Worm (Caenorhabditis elegans) whole organism, early embryonic: Measurements from ENCODE around the gene ttr-48.

Experiments
- F13C5.2 ChIP-seq: sonication (generic microtip); optimal IDR thresholded peaks from 2 replicates; lab custom pipeline; 2017; ENCODE audit warnings: mild to moderate bottlenecking, missing genetic modification characterization, inconsistent platforms, missing compliant biosample characterization
- ama-1 ChIP-seq: fragments of 150-350 bp; optimal IDR thresholded peaks from 2 replicates; lab custom pipeline; 2014
- flt-1 ChIP-seq: fragments of 200-800 bp; sonication (Bioruptor generic); IDR thresholded peaks from 2 replicates; pipeline ENCODE4 v1.3.6; 2022; ENCODE audit warnings: missing genetic modification characterization, missing compliant biosample characterization
- hnd-1 ChIP-seq: sonication (generic microtip); optimal IDR thresholded peaks from 2 replicates; lab custom pipeline; 2016; ENCODE audit warnings: missing genetic modification characterization, missing compliant biosample characterization
- pes-1 ChIP-seq: fragments of 200-800 bp; sonication (Bioruptor generic); IDR thresholded peaks from 2 replicates; pipeline ENCODE4 v1.3.6; 2022; ENCODE audit warnings: missing genetic modification reagents, missing genetic modification characterization, missing compliant biosample characterization

DNA sequence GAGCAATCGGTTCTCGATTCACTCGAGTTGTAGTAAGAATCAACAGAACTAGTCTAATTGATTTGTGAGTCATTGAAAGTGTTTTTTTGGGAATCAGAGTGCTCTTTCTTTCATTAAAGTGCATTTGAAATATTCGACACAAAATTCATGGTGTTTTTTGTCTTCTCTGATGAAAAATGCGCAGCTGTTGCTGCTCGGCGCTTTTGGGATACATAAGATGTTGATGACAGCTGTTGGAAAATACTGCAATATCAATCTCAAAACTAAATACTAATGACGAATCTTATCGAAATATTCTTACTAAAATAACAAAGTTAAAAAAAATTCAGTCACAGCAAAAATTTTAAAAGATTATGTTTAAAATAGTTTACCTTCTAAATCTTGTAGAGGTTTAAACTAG lies 19.0 kb upstream of the ttr-48 start:
- TF ChIP-seq ama-1 (lab: Kevin White, UChicago) (no peak), hnd-1 (tag; lab: Kevin White, UChicago) (no peak), flt-1 (GFP tag; lab: Robert Waterston, UW) (no peak), pes-1 (GFP tag; lab: Robert Waterston, UW) (no peak), F13C5.2 (tag; lab: Kevin White, UChicago) (no peak)
